Worm (Caenorhabditis elegans): Measurements from ENCODE around the gene jtr-1.
A peak's percentile ranks its signal among the peaks of the same experiment; 100 is the strongest.

The jtr-1 gene

ce11 chrIV:1380350-1380749, 40.4 kb upstream of the jtr-1 start:
- TF ChIP-seq sem-4 (tag; optimal IDR thresholded peaks at IDR 0.05) (no peak), F13H6.1 (tag; optimal IDR thresholded peaks at IDR 0.05) (no peak), lin-39 (tag; optimal IDR thresholded peaks at IDR 0.05) (no peak), crh-2 (tag; optimal IDR thresholded peaks at IDR 0.05) (no peak), ama-1 (optimal IDR thresholded peaks at IDR 0.05) (no peak), ZK546.5 (tag; optimal IDR thresholded peaks at IDR 0.05) (no peak), gmeb-1 (tag; optimal IDR thresholded peaks at IDR 0.05) (no peak), dmd-4 (tag; optimal IDR thresholded peaks at IDR 0.05) (no peak), unc-62 (GFP tag; optimal IDR thresholded peaks at IDR 0.05) (no peak), sma-9 (GFP tag; optimal IDR thresholded peaks at IDR 0.05) (no peak), sma-9 (tag; optimal IDR thresholded peaks at IDR 0.05) (no peak), sma-3 (GFP tag; optimal IDR thresholded peaks at IDR 0.05) (no peak), lsy-2 (tag; optimal IDR thresholded peaks at IDR 0.05) (no peak), nhr-25 (tag; optimal IDR thresholded peaks at IDR 0.05) (no peak), nhr-11 (tag; optimal IDR thresholded peaks at IDR 0.05) (no peak)

- TF ChIP-seq ceh-82 (tag; optimal IDR thresholded peaks at IDR 0.05) (no peak), nhr-25 (tag; optimal IDR thresholded peaks at IDR 0.05) (peak; percentile 8)
Observed at ce11 chrIV:1381596-1382274, 39.0 kb upstream of the jtr-1 start.

ce11 chrIV:1385500-1385899, 35.2 kb upstream of the jtr-1 start:
- no peak for TF ChIP-seq ztf-11 (tag; optimal IDR thresholded peaks at IDR 0.05)
- no peak for TF ChIP-seq nhr-21 (tag; optimal IDR thresholded peaks at IDR 0.05)
- TF ChIP-seq zag-1 (tag; optimal IDR thresholded peaks at IDR 0.05): no peak
- no peak for TF ChIP-seq sem-4 (tag; optimal IDR thresholded peaks at IDR 0.05)
- no peak for TF ChIP-seq crh-2 (tag; optimal IDR thresholded peaks at IDR 0.05)
- no peak for TF ChIP-seq snpc-4 (tag; optimal IDR thresholded peaks at IDR 0.05)
- TF ChIP-seq mdl-1 (tag; optimal IDR thresholded peaks at IDR 0.05): no peak
- no peak for TF ChIP-seq nhr-25 (tag; optimal IDR thresholded peaks at IDR 0.05)
- TF ChIP-seq lsy-2 (tag; optimal IDR thresholded peaks at IDR 0.05): no peak
- no peak for TF ChIP-seq ceh-16 (tag; optimal IDR thresholded peaks at IDR 0.05)
- TF ChIP-seq F13H6.1 (tag; optimal IDR thresholded peaks at IDR 0.05): no peak
- TF ChIP-seq nhr-6 (tag; optimal IDR thresholded peaks at IDR 0.05): no peak
- TF ChIP-seq mbf-1 (tag; optimal IDR thresholded peaks at IDR 0.05): no peak
- TF ChIP-seq unc-55 (GFP tag; optimal IDR thresholded peaks at IDR 0.05): no peak
- no peak for TF ChIP-seq dmd-4 (tag; optimal IDR thresholded peaks at IDR 0.05)

ce11 chrIV:1385915-1386314, 34.8 kb upstream of the jtr-1 start, which contains the start of gene nhr-41:
nhr-41 (plus strand) TSS chrIV:1386215.
- TF ChIP-seq alr-1 (tag; optimal IDR thresholded peaks at IDR 0.05) (no peak), aly-2 (tag; optimal IDR thresholded peaks at IDR 0.05) (no peak), nhr-23 (tag; optimal IDR thresholded peaks at IDR 0.05) (no peak), nhr-129 (tag; optimal IDR thresholded peaks at IDR 0.05) (no peak), snpc-4 (tag; optimal IDR thresholded peaks at IDR 0.05) (no peak), ceh-82 (tag; optimal IDR thresholded peaks at IDR 0.05) (no peak), F13H6.1 (tag; optimal IDR thresholded peaks at IDR 0.05) (no peak), nhr-237 (tag; optimal IDR thresholded peaks at IDR 0.05) (no peak), mdl-1 (tag; optimal IDR thresholded peaks at IDR 0.05) (no peak), ZK546.5 (tag; optimal IDR thresholded peaks at IDR 0.05) (no peak), sma-9 (GFP tag; optimal IDR thresholded peaks at IDR 0.05) (no peak), sma-9 (tag; optimal IDR thresholded peaks at IDR 0.05) (no peak), unc-39 (tag; optimal IDR thresholded peaks at IDR 0.05) (no peak), egl-27 (tag; optimal IDR thresholded peaks at IDR 0.05) (no peak), lsy-2 (tag; optimal IDR thresholded peaks at IDR 0.05) (no peak), R02D3.7 (tag; optimal IDR thresholded peaks at IDR 0.05) (no peak), ztf-1 (GFP tag; conservative IDR thresholded peaks at IDR 0.05) (no peak)

- TF ChIP-seq zag-1 (tag; optimal IDR thresholded peaks at IDR 0.05): no peak
- TF ChIP-seq snpc-4 (tag; optimal IDR thresholded peaks at IDR 0.05): no peak
- no peak for TF ChIP-seq nhr-6 (tag; optimal IDR thresholded peaks at IDR 0.05)
- no peak for TF ChIP-seq nhr-12 (tag; optimal IDR thresholded peaks at IDR 0.05)
- TF ChIP-seq unc-62 (GFP tag; optimal IDR thresholded peaks at IDR 0.05): no peak
- TF ChIP-seq nhr-25 (tag; optimal IDR thresholded peaks at IDR 0.05): peak; percentile 10
- peak; percentile 42 for TF ChIP-seq sma-9 (GFP tag; optimal IDR thresholded peaks at IDR 0.05)
- no peak for TF ChIP-seq sma-9 (tag; optimal IDR thresholded peaks at IDR 0.05)
- no peak for TF ChIP-seq C34F6.9 (tag; optimal IDR thresholded peaks at IDR 0.05)
- TF ChIP-seq skn-1 (tag; optimal IDR thresholded peaks at IDR 0.05): no peak
- TF ChIP-seq Y55F3AM.14 (GFP tag; optimal IDR thresholded peaks at IDR 0.05): no peak
- TF ChIP-seq ztf-1 (GFP tag; conservative IDR thresholded peaks at IDR 0.05): no peak
- no peak for TF ChIP-seq R02D3.7 (tag; optimal IDR thresholded peaks at IDR 0.05)
- no peak for TF ChIP-seq sem-4 (tag; optimal IDR thresholded peaks at IDR 0.05)
- TF ChIP-seq ZK546.5 (tag; optimal IDR thresholded peaks at IDR 0.05): no peak
- TF ChIP-seq dmd-4 (tag; optimal IDR thresholded peaks at IDR 0.05): no peak
- no peak for TF ChIP-seq mdl-1 (tag; optimal IDR thresholded peaks at IDR 0.05)
- no peak for TF ChIP-seq mab-5 (tag; optimal IDR thresholded peaks at IDR 0.05)
- no peak for TF ChIP-seq nhr-10 (tag; optimal IDR thresholded peaks at IDR 0.05)
- TF ChIP-seq elt-3 (tag; optimal IDR thresholded peaks at IDR 0.05): no peak
- no peak for TF ChIP-seq ceh-82 (tag; optimal IDR thresholded peaks at IDR 0.05)
- no peak for TF ChIP-seq ztf-4 (tag; optimal IDR thresholded peaks at IDR 0.05)
- TF ChIP-seq gmeb-1 (tag; optimal IDR thresholded peaks at IDR 0.05): peak; percentile 63
- no peak for TF ChIP-seq blmp-1 (tag; optimal IDR thresholded peaks at IDR 0.05; ENCODE audit: insufficient read depth)
- TF ChIP-seq crh-2 (tag; optimal IDR thresholded peaks at IDR 0.05): peak; percentile 9
- TF ChIP-seq aly-2 (tag; optimal IDR thresholded peaks at IDR 0.05): no peak
- no peak for TF ChIP-seq lin-39 (tag; optimal IDR thresholded peaks at IDR 0.05)
Observed at ce11 chrIV:1388079-1388478, 32.6 kb upstream of the jtr-1 start.
